Fruit fly (Drosophila melanogaster): ENCODE measurements around the gene Pex7.

dm6 chr3L:8693558-8694502, 46.9 kb downstream of the Pex7 start:
- TF ChIP-seq ttk (optimal IDR thresholded peaks at IDR 0.05): no peak
- no peak for TF ChIP-seq insv (optimal IDR thresholded peaks at IDR 0.05)
- TF ChIP-seq h (optimal IDR thresholded peaks at IDR 0.05): no peak
- no peak for TF ChIP-seq psq (optimal IDR thresholded peaks at IDR 0.05)
- TF ChIP-seq Sin3A (optimal IDR thresholded peaks at IDR 0.05): no peak
